Worm (Caenorhabditis elegans) whole organism, young adult: ENCODE results near the gene irld-38.

Experiments used
- B0019.2 ChIP-seq: fragments of 200-800 bp; sonication (Bioruptor generic); conservative IDR thresholded peaks from 2 replicates; pipeline ENCODE4 v1.3.6; 2022; ENCODE audit warnings: missing genetic modification reagents, missing genetic modification characterization, missing compliant biosample characterization
- B0261.1 ChIP-seq: sonication (generic microtip); optimal IDR thresholded peaks from 2 replicates; lab custom pipeline; 2016; ENCODE audit warnings: mild to moderate bottlenecking, missing genetic modification characterization, moderate library complexity, missing compliant biosample characterization
- D2030.7 ChIP-seq: fragments of 200-800 bp; sonication (Bioruptor generic); IDR thresholded peaks from 2 replicates; pipeline ENCODE4 v1.3.6; 2022; ENCODE audit warnings: missing genetic modification reagents, missing genetic modification characterization, missing compliant biosample characterization
- F22D6.2 ChIP-seq: sonication (generic microtip); optimal IDR thresholded peaks from 2 replicates; lab custom pipeline; 2016; ENCODE audit warnings: mild to moderate bottlenecking, missing genetic modification characterization, missing compliant biosample characterization
- F33H1.4 ChIP-seq: fragments of 200-800 bp; sonication (Bioruptor generic); IDR thresholded peaks from 2 replicates; pipeline ENCODE4 v1.3.6; 2022; ENCODE audit warnings: missing genetic modification reagents, missing genetic modification characterization, missing compliant biosample characterization
- F37B4.10 ChIP-seq: fragments of 200-800 bp; sonication (Bioruptor generic); IDR thresholded peaks from 2 replicates; pipeline ENCODE4 v1.3.6; 2022; ENCODE audit warnings: missing genetic modification characterization, missing compliant biosample characterization
- K11D2.4 ChIP-seq: fragments of 200-800 bp; sonication (Bioruptor generic); IDR thresholded peaks from 2 replicates; pipeline ENCODE4 v1.3.6; 2022; ENCODE audit warnings: missing genetic modification reagents, missing genetic modification characterization, missing compliant biosample characterization
- Y53G8AR.9 ChIP-seq: fragments of 200-800 bp; sonication (Bioruptor generic); conservative IDR thresholded peaks from 2 replicates; pipeline ENCODE4 v1.3.6; 2022; ENCODE audit warnings: missing genetic modification reagents, missing genetic modification characterization, missing compliant biosample characterization
- Y56A3A.18 ChIP-seq: fragments of 200-800 bp; sonication (Bioruptor generic); IDR thresholded peaks from 2 replicates; pipeline ENCODE4 v1.3.6; 2022; ENCODE audit warnings: missing genetic modification reagents, missing genetic modification characterization, missing compliant biosample characterization
- Y79H2A.3 ChIP-seq: fragments of 200-800 bp; sonication (Bioruptor generic); conservative IDR thresholded peaks from 2 replicates; pipeline ENCODE4 v1.3.6; 2022; ENCODE audit warnings: missing genetic modification reagents, missing genetic modification characterization, missing compliant biosample characterization
- attf-3 ChIP-seq: fragments of 200-800 bp; sonication (Bioruptor generic); conservative IDR thresholded peaks from 2 replicates; pipeline ENCODE4 v1.3.6; 2022; ENCODE audit warnings: missing genetic modification reagents, missing genetic modification characterization, missing compliant biosample characterization
- bed-1 ChIP-seq: fragments of 200-800 bp; sonication (Bioruptor generic); IDR thresholded peaks from 2 replicates; pipeline ENCODE4 v1.3.6; 2022; ENCODE audit warnings: missing genetic modification reagents, missing genetic modification characterization, missing compliant biosample characterization
- cebp-1 ChIP-seq, 2 experiments: fragments of 200-800 bp in 1 of 2; sonication (Bioruptor generic) in 1 of 2; sonication (generic microtip) in 1 of 2; IDR thresholded peaks in 1 of 2; optimal IDR thresholded peaks in 1 of 2; 2 replicates each; pipeline versions ENCODE4 v1.3.6 to Lab custom; 2017 to 2022; ENCODE audit warnings: missing compliant biosample characterization in 2 of 2, missing genetic modification characterization in 2 of 2, mild to moderate bottlenecking in 1 of 2, missing genetic modification reagents in 1 of 2, moderate library complexity in 1 of 2
- cebp-2 ChIP-seq: fragments of 200-800 bp; sonication (Bioruptor generic); IDR thresholded peaks from 2 replicates; pipeline ENCODE4 v1.3.6; 2022; ENCODE audit warnings: missing genetic modification characterization, missing compliant biosample characterization
- ceh-40 ChIP-seq: fragments of 200-800 bp; sonication (Bioruptor generic); IDR thresholded peaks from 2 replicates; pipeline ENCODE4 v1.3.6; 2022; ENCODE audit warnings: missing genetic modification characterization, missing compliant biosample characterization
- ceh-79 ChIP-seq: sonication (generic microtip); optimal IDR thresholded peaks from 2 replicates; lab custom pipeline; 2017; ENCODE audit warnings: mild to moderate bottlenecking, missing genetic modification characterization, missing compliant biosample characterization
- die-1 ChIP-seq: sonication (generic microtip); optimal IDR thresholded peaks from 2 replicates; lab custom pipeline; 2016; ENCODE audit warnings: missing genotype, mild to moderate bottlenecking, missing genetic modification characterization, missing compliant biosample characterization
- dox-1 ChIP-seq: fragments of 200-800 bp; sonication (Bioruptor generic); IDR thresholded peaks from 2 replicates; pipeline ENCODE4 v1.3.6; 2022; ENCODE audit warnings: missing genetic modification reagents, missing genetic modification characterization, missing compliant biosample characterization
- dpff-1 ChIP-seq: sonication (generic microtip); optimal IDR thresholded peaks from 2 replicates; lab custom pipeline; 2017; ENCODE audit warnings: mild to moderate bottlenecking, missing genetic modification characterization, missing compliant biosample characterization
- egrh-3 ChIP-seq: fragments of 200-800 bp; sonication (Bioruptor generic); IDR thresholded peaks from 2 replicates; pipeline ENCODE4 v1.3.6; 2022; ENCODE audit warnings: missing genetic modification reagents, missing genetic modification characterization, missing compliant biosample characterization
- ekl-4 ChIP-seq: fragments of 200-800 bp; sonication (Bioruptor generic); IDR thresholded peaks from 2 replicates; pipeline ENCODE4 v1.3.6; 2022; ENCODE audit warnings: missing genetic modification reagents, missing genetic modification characterization, missing compliant biosample characterization
- ets-4 ChIP-seq: fragments of 200-800 bp; sonication (Bioruptor generic); optimal IDR thresholded peaks from 2 replicates; lab custom pipeline; 2018; ENCODE audit warnings: mild to moderate bottlenecking, missing genetic modification characterization, missing compliant biosample characterization
- him-1 ChIP-seq: sonication (generic microtip); optimal IDR thresholded peaks from 2 replicates; lab custom pipeline; 2016; ENCODE audit warnings: missing genotype, missing genetic modification reagents, missing genetic modification characterization, missing compliant biosample characterization
- hmg-1.2 ChIP-seq: fragments of 200-800 bp; sonication (Bioruptor generic); IDR thresholded peaks from 2 replicates; pipeline ENCODE4 v1.3.6; 2022; ENCODE audit warnings: missing genetic modification reagents, missing genetic modification characterization, missing compliant biosample characterization
- hmg-20 ChIP-seq: fragments of 200-800 bp; sonication (Bioruptor generic); IDR thresholded peaks from 2 replicates; pipeline ENCODE4 v1.3.6; 2022; ENCODE audit warnings: missing genetic modification reagents, missing genetic modification characterization, missing compliant biosample characterization
- hrde-1 ChIP-seq: sonication (generic microtip); optimal IDR thresholded peaks from 2 replicates; lab custom pipeline; 2016; ENCODE audit warnings: missing genetic modification characterization, mild to moderate bottlenecking, missing compliant biosample characterization, moderate library complexity, missing genotype, missing genetic modification reagents, borderline replicate concordance
- let-607 ChIP-seq, 2 experiments: fragments of 200-800 bp in 1 of 2; sonication (Bioruptor generic) in 1 of 2; sonication (generic microtip) in 1 of 2; optimal IDR thresholded peaks; 2 replicates each; lab custom pipeline; 2016 to 2018; ENCODE audit warnings: mild to moderate bottlenecking in 2 of 2, missing compliant biosample characterization in 2 of 2, missing genetic modification characterization in 2 of 2, moderate library complexity in 2 of 2, missing genotype in 1 of 2
- lin-26 ChIP-seq: fragments of 200-800 bp; sonication (Bioruptor generic); IDR thresholded peaks from 2 replicates; pipeline ENCODE4 v1.3.6; 2022; ENCODE audit warnings: missing genetic modification reagents, missing genetic modification characterization, missing compliant biosample characterization
- lin-40 ChIP-seq: sonication (generic microtip); optimal IDR thresholded peaks from 2 replicates; lab custom pipeline; 2016; ENCODE audit warnings: missing genetic modification characterization, mild to moderate bottlenecking, missing compliant biosample characterization, missing genotype, missing genetic modification reagents
- lir-1 ChIP-seq: fragments of 200-800 bp; sonication (Bioruptor generic); conservative IDR thresholded peaks from 2 replicates; pipeline ENCODE4 v1.3.6; 2022; ENCODE audit warnings: missing genetic modification reagents, missing genetic modification characterization, missing compliant biosample characterization
- madf-3 ChIP-seq: fragments of 200-800 bp; sonication (Bioruptor generic); IDR thresholded peaks from 2 replicates; pipeline ENCODE4 v1.3.6; 2022; ENCODE audit warnings: missing genetic modification reagents, missing genetic modification characterization, missing compliant biosample characterization
- mel-28 ChIP-seq: sonication (generic microtip); optimal IDR thresholded peaks from 2 replicates; lab custom pipeline; 2016; ENCODE audit warnings: borderline replicate concordance, mild to moderate bottlenecking, missing genetic modification characterization, missing compliant biosample characterization
- nfyb-1 ChIP-seq: fragments of 200-800 bp; sonication (Bioruptor generic); IDR thresholded peaks from 2 replicates; pipeline ENCODE4 v1.3.6; 2022; ENCODE audit warnings: missing genetic modification reagents, missing genetic modification characterization, missing compliant biosample characterization
- nhr-80 ChIP-seq: sonication (generic microtip); optimal IDR thresholded peaks from 2 replicates; lab custom pipeline; 2016; ENCODE audit warnings: missing genetic modification characterization, missing compliant biosample characterization
- nhr-90 ChIP-seq: sonication (generic microtip); optimal IDR thresholded peaks from 2 replicates; lab custom pipeline; 2016; ENCODE audit warnings: missing genotype, mild to moderate bottlenecking, missing genetic modification characterization, missing compliant biosample characterization
- snpc-4 ChIP-seq, 5 experiments: fragments of 150-350 bp in 1 of 5; sonication (generic microtip) in 4 of 5; optimal IDR thresholded peaks; 2 replicates each; lab custom pipeline; 2014 to 2018; ENCODE audit warnings: missing genetic modification characterization in 5 of 5, missing biosample characterization in 3 of 5, antibody characterized with exemption in 2 of 5, mild to moderate bottlenecking in 2 of 5, missing compliant biosample characterization in 2 of 5, missing genotype in 2 of 5, moderate library complexity in 2 of 5, missing genetic modification reagents in 1 of 5
- somi-1 ChIP-seq: fragments of 200-800 bp; sonication (Bioruptor generic); optimal IDR thresholded peaks from 2 replicates; lab custom pipeline; 2018; ENCODE audit warnings: mild to moderate bottlenecking, missing genetic modification characterization, missing compliant biosample characterization
- tbp1 ChIP-seq: fragments of 200-800 bp; sonication (Bioruptor generic); optimal IDR thresholded peaks from 2 replicates; lab custom pipeline; 2018; ENCODE audit warnings: mild to moderate bottlenecking, missing genetic modification characterization, missing compliant biosample characterization
- unc-130 ChIP-seq: sonication (generic microtip); optimal IDR thresholded peaks from 2 replicates; lab custom pipeline; 2016; ENCODE audit warnings: missing genetic modification reagents, missing genetic modification characterization, missing compliant biosample characterization
- unc-62 ChIP-seq: fragments of 150-350 bp; optimal IDR thresholded peaks from 2 replicates; lab custom pipeline; 2014; ENCODE audit warnings: missing biosample characterization, missing genetic modification reagents, missing genetic modification characterization
- zim-3 ChIP-seq: sonication (generic microtip); optimal IDR thresholded peaks from 2 replicates; lab custom pipeline; 2017; ENCODE audit warnings: mild to moderate bottlenecking, missing genetic modification characterization, moderate library complexity, missing compliant biosample characterization
- ztf-22 ChIP-seq: fragments of 200-800 bp; sonication (Bioruptor generic); optimal IDR thresholded peaks from 2 replicates; lab custom pipeline; 2018; ENCODE audit warnings: mild to moderate bottlenecking, missing genetic modification characterization, moderate library complexity, missing compliant biosample characterization
- ztf-26 ChIP-seq: sonication (generic microtip); optimal IDR thresholded peaks from 2 replicates; lab custom pipeline; 2017; ENCODE audit warnings: missing genetic modification characterization, missing compliant biosample characterization
- ztf-6 ChIP-seq: fragments of 200-800 bp; sonication (Bioruptor generic); IDR thresholded peaks from 2 replicates; pipeline ENCODE4 v1.3.6; 2022; ENCODE audit warnings: missing genetic modification reagents, missing genetic modification characterization, missing compliant biosample characterization

The irld-38 gene

DNA sequence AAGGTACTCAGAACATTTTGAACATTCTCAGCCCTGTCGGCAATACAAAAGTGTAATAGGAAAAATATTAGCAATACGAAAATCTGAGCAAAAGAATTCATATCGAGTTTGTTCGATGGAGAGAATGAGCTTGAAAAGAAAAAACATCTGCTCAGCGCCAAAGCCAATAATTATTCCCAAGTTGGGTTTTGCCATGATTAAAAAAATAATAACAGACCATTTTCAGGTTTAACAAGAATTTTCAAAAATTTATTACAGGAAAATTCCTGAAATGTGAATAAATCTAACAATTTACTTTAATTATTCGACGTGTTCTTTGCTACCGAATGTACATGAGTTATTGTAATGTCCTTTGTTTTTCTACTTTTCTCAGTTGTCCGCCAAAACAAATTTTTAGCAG lies at the start of gene irld-38:
irld-38 (minus strand) TSS at position 101 of the 400 bp plus-strand sequence.
- TF ChIP-seq him-1 (tag; lab: Kevin White, UChicago) = no peak
- TF ChIP-seq somi-1 (GFP tag; lab: Kevin White, UChicago) = no peak
- TF ChIP-seq bed-1 (GFP tag; lab: Robert Waterston, UW) = no peak
- no peak for TF ChIP-seq Y56A3A.18 (GFP tag; lab: Robert Waterston, UW)
- TF ChIP-seq nhr-80 (tag; lab: Kevin White, UChicago) = no peak
- no peak for TF ChIP-seq F37B4.10
- TF ChIP-seq ceh-79 (tag; lab: Kevin White, UChicago) = no peak
- TF ChIP-seq snpc-4 (GFP tag; optimal IDR thresholded peaks at IDR 0.05; lab: Kevin White, UChicago) = no peak
- TF ChIP-seq snpc-4 (tag; optimal IDR thresholded peaks at IDR 0.05; lab: Kevin White, UChicago) = no peak
- no peak for TF ChIP-seq zim-3 (tag; lab: Kevin White, UChicago)
- TF ChIP-seq lin-26 = no peak
- no peak for TF ChIP-seq unc-62
- no peak for TF ChIP-seq cebp-2
- TF ChIP-seq mel-28 (tag; lab: Kevin White, UChicago) = no peak
- no peak for TF ChIP-seq hrde-1 (tag; lab: Kevin White, UChicago)
- no peak for TF ChIP-seq hmg-20 (GFP tag; lab: Robert Waterston, UW)
- no peak for TF ChIP-seq nhr-90 (tag; lab: Kevin White, UChicago)
- TF ChIP-seq madf-3 (GFP tag; lab: Robert Waterston, UW) = no peak
- TF ChIP-seq cebp-1 (GFP tag; IDR thresholded peaks at IDR 0.05; lab: Robert Waterston, UW) = no peak
- no peak for TF ChIP-seq cebp-1 (tag; optimal IDR thresholded peaks at IDR 0.05; lab: Kevin White, UChicago)

DNA sequence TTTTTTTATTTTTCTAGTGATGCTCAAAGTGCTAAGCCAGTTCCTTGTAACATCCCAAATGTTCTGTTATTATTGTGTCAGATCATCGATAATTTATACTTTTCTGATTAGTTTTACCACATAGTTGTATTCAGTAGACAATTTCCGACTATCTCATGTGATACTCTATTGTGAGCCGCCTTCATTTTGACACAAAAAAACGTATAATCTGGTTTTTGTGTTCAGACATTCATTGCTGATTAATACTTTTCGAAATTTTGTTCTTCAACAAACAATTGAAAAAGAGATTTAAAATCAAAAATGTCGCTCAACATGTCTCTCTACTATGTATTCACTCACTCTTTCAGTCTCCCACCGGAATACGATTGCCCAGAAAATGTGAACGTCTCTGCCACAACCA lies 49.2 kb upstream of the irld-38 start, which contains the start of gene srt-7:
srt-7 (plus strand) TSS at position 301 of the 400 bp plus-strand sequence.
- TF ChIP-seq ceh-40 = no peak
- TF ChIP-seq bed-1 (GFP tag; lab: Robert Waterston, UW) = no peak
- no peak for TF ChIP-seq let-607 (tag; optimal IDR thresholded peaks at IDR 0.05; lab: Kevin White, UChicago)
- TF ChIP-seq lir-1 (GFP tag; lab: Robert Waterston, UW) = no peak
- no peak for TF ChIP-seq egrh-3 (GFP tag; lab: Robert Waterston, UW)
- no peak for TF ChIP-seq ekl-4 (GFP tag; lab: Robert Waterston, UW)
- no peak for TF ChIP-seq dpff-1
- no peak for TF ChIP-seq hmg-1.2
- no peak for TF ChIP-seq ztf-22
- TF ChIP-seq unc-62 = no peak
- TF ChIP-seq B0261.1 = no peak
- no peak for TF ChIP-seq nfyb-1 (GFP tag; lab: Robert Waterston, UW)
- TF ChIP-seq lin-40 (tag; lab: Kevin White, UChicago) = no peak
- TF ChIP-seq snpc-4 (GFP tag; optimal IDR thresholded peaks at IDR 0.05; lab: Kevin White, UChicago) = no peak
- no peak for TF ChIP-seq snpc-4 (tag; optimal IDR thresholded peaks at IDR 0.05; lab: Kevin White, UChicago)
- TF ChIP-seq Y53G8AR.9 (GFP tag; lab: Robert Waterston, UW) = no peak
- no peak for TF ChIP-seq F22D6.2 (tag; lab: Kevin White, UChicago)
- TF ChIP-seq Y79H2A.3 (GFP tag; lab: Robert Waterston, UW) = no peak
- no peak for TF ChIP-seq B0019.2 (GFP tag; lab: Robert Waterston, UW)
- no peak for TF ChIP-seq die-1
- TF ChIP-seq tbp1 (GFP tag; lab: Kevin White, UChicago) = no peak

DNA sequence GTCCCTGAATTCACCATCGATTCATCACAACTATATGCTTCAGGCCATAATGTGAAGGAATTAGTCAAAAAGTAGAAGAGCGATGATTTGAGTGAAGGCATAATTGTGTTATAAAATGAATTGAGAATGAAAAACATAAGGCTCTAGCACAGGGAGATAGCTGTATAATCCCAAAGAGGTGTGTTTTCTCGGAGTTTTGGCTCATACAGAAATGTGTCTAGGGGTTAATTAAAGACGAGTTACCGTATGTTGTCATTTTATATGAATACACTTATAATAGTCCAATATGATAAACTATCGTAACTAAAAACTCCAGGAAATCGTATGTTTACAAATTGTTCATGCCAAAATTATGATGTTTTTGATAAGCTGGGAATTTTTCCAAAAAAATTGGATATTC lies 48.5 kb upstream of the irld-38 start, which contains the start of gene srt-5:
srt-5 (minus strand) TSS at position 101 of the 400 bp plus-strand sequence.
- TF ChIP-seq K11D2.4 (GFP tag; lab: Robert Waterston, UW) (no peak), let-607 (tag; optimal IDR thresholded peaks at IDR 0.05; lab: Kevin White, UChicago) (no peak), F22D6.2 (tag; lab: Kevin White, UChicago) (no peak), snpc-4 (GFP tag; optimal IDR thresholded peaks at IDR 0.05; lab: Kevin White, UChicago) (no peak), snpc-4 (tag; optimal IDR thresholded peaks at IDR 0.05; lab: Kevin White, UChicago) (no peak), mel-28 (tag; lab: Kevin White, UChicago) (no peak), ztf-6 (GFP tag; lab: Robert Waterston, UW) (no peak), dox-1 (GFP tag; lab: Robert Waterston, UW) (no peak), ekl-4 (GFP tag; lab: Robert Waterston, UW) (no peak), ets-4 (GFP tag; lab: Kevin White, UChicago) (no peak), lin-26 (no peak), Y53G8AR.9 (GFP tag; lab: Robert Waterston, UW) (no peak), D2030.7 (no peak), B0019.2 (GFP tag; lab: Robert Waterston, UW) (no peak), ztf-26 (no peak), F33H1.4 (GFP tag; lab: Robert Waterston, UW) (no peak), unc-130 (GFP tag; lab: Kevin White, UChicago) (no peak), lir-1 (GFP tag; lab: Robert Waterston, UW) (no peak), attf-3 (GFP tag; lab: Robert Waterston, UW) (no peak)
- TF ChIP-seq, all 124 proteins: peak for 0
